Worm (Caenorhabditis elegans): ENCODE measurements around the gene rgs-6.

- TF ChIP-seq Y56A3A.18 (GFP tag; IDR thresholded peaks at IDR 0.05) (no peak), mxl-1 (tag; optimal IDR thresholded peaks at IDR 0.05) (no peak), B0035.1 (tag; optimal IDR thresholded peaks at IDR 0.05) (no peak), egl-18 (GFP tag; IDR thresholded peaks at IDR 0.05) (no peak), unc-62 (GFP tag; optimal IDR thresholded peaks at IDR 0.05) (no peak), chd-7 (tag; optimal IDR thresholded peaks at IDR 0.05) (no peak), lsl-1 (GFP tag; optimal IDR thresholded peaks at IDR 0.05) (no peak), nhr-27 (tag; optimal IDR thresholded peaks at IDR 0.05) (no peak), snpc-1.3 (tag; optimal IDR thresholded peaks at IDR 0.05; ENCODE audit: insufficient read depth) (no peak)
Observed at ce11 chrX:5714077-5714675, 19.4 kb downstream of the rgs-6 start, which contains the start of gene cyp-43A1.

Data from whole organism, young adult.